Worm (Caenorhabditis elegans): ENCODE measurements around the gene ant-1.3.

Gene ant-1.3

DNA sequence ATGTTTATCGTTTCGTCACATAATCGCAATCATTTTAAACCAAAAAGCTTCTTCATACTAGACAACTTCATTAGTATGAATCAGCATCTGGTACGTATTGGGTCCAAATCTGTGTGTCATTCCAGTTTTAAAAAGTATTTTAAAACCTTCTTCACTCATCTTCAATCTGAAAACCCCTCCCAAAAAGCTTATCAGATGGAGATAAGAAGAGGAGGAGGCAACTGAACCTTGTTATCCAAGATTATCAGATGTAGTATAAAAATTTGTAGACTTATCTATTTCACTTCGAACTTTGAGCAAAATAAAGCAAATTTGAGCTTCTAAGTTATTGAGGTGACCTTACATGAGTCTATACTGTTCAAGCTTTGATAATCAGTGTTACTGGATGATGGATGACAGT lies 782 bp upstream of the ant-1.3 start, which contains the start of gene nhr-38:
Gene nhr-38, plus strand, starts transcription at position 301 of the 400 bp plus-strand sequence.
- peak; percentile 0 for TF ChIP-seq dsc-1 (tag; optimal IDR thresholded peaks at IDR 0.05)
- TF ChIP-seq isw-1 (GFP tag; IDR thresholded peaks at IDR 0.05), result no peak

ce11 chrIV:9706704-9707197 lies 2.4 kb downstream of the ant-1.3 start, which contains the start of the genes dcaf-1 and dph-3:
Gene dcaf-1 (minus strand): TSS chrIV:9706723.
Gene dph-3 (plus strand): TSS chrIV:9707147.
- no peak for TF ChIP-seq ceh-88 (GFP tag; IDR thresholded peaks at IDR 0.05)
- no peak for TF ChIP-seq sup-37 (GFP tag; optimal IDR thresholded peaks at IDR 0.05)
- no peak for TF ChIP-seq pqm-1 (tag; optimal IDR thresholded peaks at IDR 0.05)
- TF ChIP-seq grh-1 (GFP tag; IDR thresholded peaks at IDR 0.05), result no peak
- TF ChIP-seq nhr-90 (tag; optimal IDR thresholded peaks at IDR 0.05; ENCODE audit: poor library complexity), result peak; percentile 4
- peak; percentile 35 for TF ChIP-seq swsn-7 (tag; optimal IDR thresholded peaks at IDR 0.05)
- no peak for TF ChIP-seq ets-5 (GFP tag; IDR thresholded peaks at IDR 0.05)
- TF ChIP-seq snu-23 (GFP tag; optimal IDR thresholded peaks at IDR 0.05), result peak; percentile 57
- TF ChIP-seq jun-1 (tag; optimal IDR thresholded peaks at IDR 0.05), result no peak
- TF ChIP-seq nhr-71 (tag; optimal IDR thresholded peaks at IDR 0.05), result peak; percentile 59
- TF ChIP-seq dpl-1 (GFP tag; optimal IDR thresholded peaks at IDR 0.05), result peak; percentile 34 to 68 (median 51)
- TF ChIP-seq C16A3.4 (tag; optimal IDR thresholded peaks at IDR 0.05), result peak; percentile 43
- TF ChIP-seq irx-1 (tag; optimal IDR thresholded peaks at IDR 0.05), result no peak
- TF ChIP-seq nhr-47 (tag; optimal IDR thresholded peaks at IDR 0.05), result peak; percentile 36
- no peak for TF ChIP-seq lin-13 (GFP tag; optimal IDR thresholded peaks at IDR 0.05)
- no peak for TF ChIP-seq ceh-63 (GFP tag; optimal IDR thresholded peaks at IDR 0.05)
- peak; percentile 90 for TF ChIP-seq F16B12.6 (tag; optimal IDR thresholded peaks at IDR 0.05)
- peak; percentile 73 for TF ChIP-seq mep-1 (tag; optimal IDR thresholded peaks at IDR 0.05)
- no peak for TF ChIP-seq fkh-10 (GFP tag; optimal IDR thresholded peaks at IDR 0.05)
- no peak for TF ChIP-seq nhr-12 (tag; optimal IDR thresholded peaks at IDR 0.05)
- peak; percentile 3 for TF ChIP-seq lin-15B (tag; optimal IDR thresholded peaks at IDR 0.05)
- no peak for TF ChIP-seq tbx-2 (tag; optimal IDR thresholded peaks at IDR 0.05)
- TF ChIP-seq lsy-2 (tag; optimal IDR thresholded peaks at IDR 0.05), result peak; percentile 96 to 99
- no peak for TF ChIP-seq hpl-2 (GFP tag; optimal IDR thresholded peaks at IDR 0.05)
- peak; percentile 16 for TF ChIP-seq xbp-1 (tag; optimal IDR thresholded peaks at IDR 0.05)
- peak; percentile 50 to 65 for TF ChIP-seq lin-35 (GFP tag; optimal IDR thresholded peaks at IDR 0.05)
- TF ChIP-seq ceh-8 (GFP tag; optimal IDR thresholded peaks at IDR 0.05), result no peak
- peak; percentile 45 for TF ChIP-seq skn-1 (tag; optimal IDR thresholded peaks at IDR 0.05)
- no peak for TF ChIP-seq pag-3 (tag; optimal IDR thresholded peaks at IDR 0.05; ENCODE audit: borderline replicate concordance, insufficient read depth)
- TF ChIP-seq lir-3 (tag; optimal IDR thresholded peaks at IDR 0.05; ENCODE audit: poor library complexity), result no peak
- peak; percentile 17; the same call in 1 of the 2 replicates for TF ChIP-seq isw-1 (GFP tag; IDR thresholded peaks at IDR 0.05)
- TF ChIP-seq ceh-90 (tag; optimal IDR thresholded peaks at IDR 0.05), result no peak
- no peak for TF ChIP-seq nhr-84 (tag; optimal IDR thresholded peaks at IDR 0.05)
- TF ChIP-seq ceh-82 (tag; optimal IDR thresholded peaks at IDR 0.05), result peak in 2 of 3 experiments; percentile 23 to 35
- peak; percentile 42 to 55 for TF ChIP-seq efl-1 (optimal IDR thresholded peaks at IDR 0.05)
- TF ChIP-seq efl-1 (GFP tag; optimal IDR thresholded peaks at IDR 0.05 in 1 of 2), result peak; percentile 55 to 89
- no peak for TF ChIP-seq unc-30 (tag; optimal IDR thresholded peaks at IDR 0.05)
- peak; percentile 32 for TF ChIP-seq nhr-20 (tag; optimal IDR thresholded peaks at IDR 0.05)
- peak; percentile 55 for TF ChIP-seq blmp-1 (tag; optimal IDR thresholded peaks at IDR 0.05)
- TF ChIP-seq elt-3 (tag; optimal IDR thresholded peaks at IDR 0.05), result peak in 1 of 6 experiments; percentile 9
- no peak for TF ChIP-seq ztf-4 (tag; optimal IDR thresholded peaks at IDR 0.05)
